Worm (Caenorhabditis elegans): ENCODE measurements around the gene sru-48.

ce11 chrX:5131760-5132159 lies 48.2 kb upstream of the sru-48 start:
- no peak for TF ChIP-seq ztf-26 (tag; optimal IDR thresholded peaks at IDR 0.05)
- no peak for TF ChIP-seq ZK185.1 (tag; optimal IDR thresholded peaks at IDR 0.05; ENCODE audit: poor library complexity, severe bottlenecking)
- TF ChIP-seq him-1 (tag; optimal IDR thresholded peaks at IDR 0.05): no peak
- no peak for TF ChIP-seq F49E8.2 (tag; optimal IDR thresholded peaks at IDR 0.05; ENCODE audit: insufficient read depth)
- no peak for TF ChIP-seq nfya-1 (tag; optimal IDR thresholded peaks at IDR 0.05; ENCODE audit: borderline replicate concordance, insufficient read depth)
- TF ChIP-seq B0035.1 (tag; optimal IDR thresholded peaks at IDR 0.05): no peak

Data from whole organism, young adult.